Worm (Caenorhabditis elegans) whole organism, young adult: ENCODE data around the gene R04A9.1.

Experiments used
- B0019.2 ChIP-seq: fragments of 200-800 bp; sonication (Bioruptor generic); conservative IDR thresholded peaks from 2 replicates; pipeline ENCODE4 v1.3.6; 2022; ENCODE audit warnings: missing genetic modification reagents, missing genetic modification characterization, missing compliant biosample characterization
- Y53F4B.3 ChIP-seq: fragments of 200-800 bp; sonication (Bioruptor generic); IDR thresholded peaks from 2 replicates; pipeline ENCODE4 v1.3.6; 2022; ENCODE audit warnings: missing genetic modification reagents, missing genetic modification characterization, missing compliant biosample characterization
- ZK185.1 ChIP-seq: sonication (generic microtip); optimal IDR thresholded peaks from 2 replicates; lab custom pipeline; 2016; ENCODE audit warnings: mild to moderate bottlenecking, missing genetic modification characterization, missing compliant biosample characterization; ENCODE audit not compliant: poor library complexity, severe bottlenecking
- athp-1 ChIP-seq: sonication (generic microtip); optimal IDR thresholded peaks from 2 replicates; lab custom pipeline; 2017; ENCODE audit warnings: mild to moderate bottlenecking, missing genetic modification characterization, missing compliant biosample characterization
- madf-6 ChIP-seq: fragments of 200-800 bp; sonication (Bioruptor generic); IDR thresholded peaks from 2 replicates; pipeline ENCODE4 v1.3.6; 2022; ENCODE audit warnings: missing genetic modification reagents, missing genetic modification characterization, missing compliant biosample characterization
- mes-4 ChIP-seq: sonication (generic microtip); optimal IDR thresholded peaks from 2 replicates; lab custom pipeline; 2016; ENCODE audit warnings: missing genotype, missing genetic modification characterization, missing compliant biosample characterization
- pha-4 ChIP-seq: fragments of 150-350 bp; sonication (generic microtip); optimal IDR thresholded peaks from 2 replicates; lab custom pipeline; 2014; ENCODE audit warnings: missing biosample characterization, missing genetic modification reagents, missing genetic modification characterization
- rcor-1 ChIP-seq: fragments of 200-800 bp; sonication (Bioruptor generic); IDR thresholded peaks from 2 replicates; pipeline ENCODE4 v1.3.6; 2022; ENCODE audit warnings: missing genetic modification reagents, missing genetic modification characterization, missing compliant biosample characterization
- repo-1 ChIP-seq: sonication (generic microtip); optimal IDR thresholded peaks from 2 replicates; lab custom pipeline; 2017; ENCODE audit warnings: mild to moderate bottlenecking, missing genetic modification characterization, missing compliant biosample characterization
- sea-2 ChIP-seq: fragments of 200-800 bp; sonication (Bioruptor generic); IDR thresholded peaks from 2 replicates; pipeline ENCODE4 v1.3.6; 2022; ENCODE audit warnings: missing genetic modification characterization, missing compliant biosample characterization
- snpc-4 ChIP-seq, 5 experiments: fragments of 150-350 bp in 1 of 5; sonication (generic microtip) in 4 of 5; optimal IDR thresholded peaks; 2 replicates each; lab custom pipeline; 2014 to 2018; ENCODE audit warnings: missing genetic modification characterization in 5 of 5, missing biosample characterization in 3 of 5, antibody characterized with exemption in 2 of 5, mild to moderate bottlenecking in 2 of 5, missing compliant biosample characterization in 2 of 5, missing genotype in 2 of 5, moderate library complexity in 2 of 5, missing genetic modification reagents in 1 of 5
- unc-130 ChIP-seq: sonication (generic microtip); optimal IDR thresholded peaks from 2 replicates; lab custom pipeline; 2016; ENCODE audit warnings: missing genetic modification reagents, missing genetic modification characterization, missing compliant biosample characterization
- unc-62 ChIP-seq: fragments of 150-350 bp; optimal IDR thresholded peaks from 2 replicates; lab custom pipeline; 2014; ENCODE audit warnings: missing biosample characterization, missing genetic modification reagents, missing genetic modification characterization
- ztf-25 ChIP-seq: fragments of 200-800 bp; sonication (Bioruptor generic); IDR thresholded peaks from 2 replicates; pipeline ENCODE4 v1.3.6; 2022; ENCODE audit warnings: missing genetic modification reagents, missing genetic modification characterization, missing compliant biosample characterization

ce11 chrX:404597-404996 is at the start of gene R04A9.1:
- TF ChIP-seq rcor-1 (GFP tag; lab: Robert Waterston, UW) = no peak
- no peak for TF ChIP-seq pha-4 (tag; lab: Kevin White, UChicago)
- no peak for TF ChIP-seq Y53F4B.3 (GFP tag; lab: Robert Waterston, UW)
- TF ChIP-seq mes-4 = no peak
- TF ChIP-seq unc-62 (GFP tag; lab: Kevin White, UChicago) = no peak
- no peak for TF ChIP-seq madf-6 (GFP tag; lab: Robert Waterston, UW)
- no peak for TF ChIP-seq sea-2 (GFP tag; lab: Robert Waterston, UW)
- TF ChIP-seq B0019.2 (GFP tag; lab: Robert Waterston, UW) = no peak
- no peak for TF ChIP-seq ztf-25 (GFP tag; lab: Robert Waterston, UW)
- TF ChIP-seq unc-130 (GFP tag; lab: Kevin White, UChicago) = no peak
- no peak for TF ChIP-seq athp-1 (tag; lab: Kevin White, UChicago)
- no peak for TF ChIP-seq snpc-4 (GFP tag; optimal IDR thresholded peaks at IDR 0.05; lab: Kevin White, UChicago)
- no peak for TF ChIP-seq snpc-4 (tag; optimal IDR thresholded peaks at IDR 0.05; lab: Kevin White, UChicago)
- no peak for TF ChIP-seq ZK185.1 (tag; lab: Kevin White, UChicago)
- no peak for TF ChIP-seq repo-1 (tag; lab: Kevin White, UChicago)
